Worm (Caenorhabditis elegans) whole organism, L4/young adult: ENCODE data around the gene F11D11.22.
A peak's percentile ranks its signal among the peaks of the same experiment; 100 is the strongest.

Experiments used
- W03F9.2 ChIP-seq: fragments of 150-350 bp; optimal IDR thresholded peaks from 2 replicates; lab custom pipeline; 2014; ENCODE audit warnings: missing biosample characterization, missing genetic modification characterization
- him-1 ChIP-seq: sonication (generic microtip); optimal IDR thresholded peaks from 2 replicates; lab custom pipeline; 2016; ENCODE audit warnings: missing genotype, missing genetic modification reagents, missing genetic modification characterization, missing compliant biosample characterization

DNA sequence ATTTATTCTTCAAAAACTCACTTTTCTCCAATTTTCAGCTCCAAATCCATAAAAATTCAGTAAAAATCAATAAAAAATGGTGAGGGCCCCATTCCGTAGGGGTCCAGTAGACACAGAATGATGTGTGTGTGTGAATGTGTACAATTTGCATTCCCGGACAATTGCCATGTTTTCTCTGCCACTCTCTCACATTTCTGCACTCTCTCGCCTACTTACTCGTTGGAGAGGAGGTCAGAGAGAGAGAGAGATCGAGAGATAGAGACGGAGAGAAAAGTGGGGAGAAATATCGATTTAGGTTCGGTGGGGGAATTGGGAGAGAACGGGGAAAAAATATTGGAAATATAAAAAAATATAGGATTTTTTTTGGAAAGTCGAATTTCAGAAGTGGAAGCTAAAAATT, 38.5 kb upstream of the F11D11.22 start:
- TF ChIP-seq him-1 (tag; lab: Kevin White, UChicago) = no peak
- peak; percentile 58 for TF ChIP-seq W03F9.2 (tag; lab: Kevin White, UChicago)
